Fruit fly (Drosophila melanogaster) whole organism, embryonic: ENCODE measurements around the gene CG33306.

Source experiments
- Atf6 ChIP-seq: fragments of 200-800 bp; sonication (Bioruptor generic); IDR thresholded peaks from 2 replicates; pipeline ENCODE4 v1.3.6; 2022; ENCODE audit warnings: missing biosample characterization, missing genetic modification characterization
- CG13287 ChIP-seq: fragments of 200-800 bp; sonication (Bioruptor generic); IDR thresholded peaks from 2 replicates; pipeline ENCODE4 v1.3.6; 2022; ENCODE audit warnings: missing biosample characterization, missing genetic modification characterization; ENCODE audit not compliant: partially characterized antibody
- CG13624 ChIP-seq: fragments of 200-800 bp; sonication (Bioruptor generic); optimal IDR thresholded peaks from 2 replicates; lab custom pipeline; 2016; ENCODE audit warnings: missing biosample characterization, missing genetic modification characterization
- CG14667 ChIP-seq: fragments of 200-800 bp; sonication (Bioruptor generic); IDR thresholded peaks from 2 replicates; pipeline ENCODE4 v1.3.6; 2022; ENCODE audit warnings: missing biosample characterization, missing genetic modification characterization
- CG14710 ChIP-seq: fragments of 200-800 bp; sonication (Bioruptor generic); optimal IDR thresholded peaks from 3 replicates; lab custom pipeline; 2019; ENCODE audit warnings: missing biosample characterization, mild to moderate bottlenecking, missing genetic modification characterization, moderate library complexity
- CG14965 ChIP-seq: fragments of 200-800 bp; sonication (Bioruptor generic); optimal IDR thresholded peaks from 2 replicates; lab custom pipeline; 2016; ENCODE audit warnings: missing biosample characterization, missing genetic modification characterization, borderline replicate concordance
- CG15479 ChIP-seq: fragments of 200-800 bp; sonication (Bioruptor generic); optimal IDR thresholded peaks from 3 replicates; lab custom pipeline; 2019; ENCODE audit warnings: missing biosample characterization, mild to moderate bottlenecking, missing genetic modification characterization, moderate library complexity
- CG18476 ChIP-seq: fragments of 200-800 bp; sonication (Bioruptor generic); optimal IDR thresholded peaks from 2 replicates; lab custom pipeline; 2016; ENCODE audit warnings: missing biosample characterization, mild to moderate bottlenecking, missing genetic modification characterization
- CG18764 ChIP-seq: fragments of 200-800 bp; sonication (Bioruptor generic); optimal IDR thresholded peaks from 3 replicates; lab custom pipeline; 2016; ENCODE audit warnings: missing biosample characterization, missing genetic modification characterization
- CG2678 ChIP-seq: fragments of 200-800 bp; sonication (Bioruptor generic); optimal IDR thresholded peaks from 3 replicates; lab custom pipeline; 2019; ENCODE audit warnings: missing biosample characterization, mild to moderate bottlenecking, missing genetic modification characterization, moderate library complexity
- CG2875 ChIP-seq: fragments of 200-800 bp; sonication (Bioruptor generic); optimal IDR thresholded peaks from 2 replicates; lab custom pipeline; 2017; ENCODE audit warnings: missing biosample characterization, mild to moderate bottlenecking, missing genetic modification characterization, missing genetic modification reagents
- CG30431 ChIP-seq: fragments of 200-800 bp; sonication (Bioruptor generic); optimal IDR thresholded peaks from 2 replicates; lab custom pipeline; 2017; ENCODE audit warnings: missing biosample characterization, missing genetic modification characterization
- CG4617 ChIP-seq: fragments of 200-800 bp; sonication (Bioruptor generic); optimal IDR thresholded peaks from 3 replicates; lab custom pipeline; 2016; ENCODE audit warnings: missing biosample characterization, missing genetic modification characterization, borderline replicate concordance
- CG4820 ChIP-seq: fragments of 200-800 bp; sonication (Bioruptor generic); optimal IDR thresholded peaks from 3 replicates; lab custom pipeline; 2016; ENCODE audit warnings: missing biosample characterization, missing genetic modification characterization
- CG5245 ChIP-seq: fragments of 200-800 bp; sonication (Bioruptor generic); optimal IDR thresholded peaks from 3 replicates; lab custom pipeline; 2016; ENCODE audit warnings: missing biosample characterization, missing genetic modification characterization
- CG6689 ChIP-seq: fragments of 200-800 bp; sonication (Bioruptor generic); IDR thresholded peaks from 2 replicates; pipeline ENCODE4 v1.3.6; 2022; ENCODE audit warnings: missing biosample characterization, missing genetic modification characterization
- CG7786 ChIP-seq: fragments of 200-800 bp; sonication (Bioruptor generic); optimal IDR thresholded peaks from 2 replicates; lab custom pipeline; 2016; ENCODE audit warnings: missing biosample characterization, missing genetic modification characterization
- CG9215 ChIP-seq: fragments of 200-800 bp; sonication (Bioruptor generic); IDR thresholded peaks from 2 replicates; pipeline ENCODE4 v1.3.6; 2022; ENCODE audit warnings: missing biosample characterization, missing genetic modification characterization
- CG9817 ChIP-seq: fragments of 200-800 bp; sonication (Bioruptor generic); optimal IDR thresholded peaks from 2 replicates; lab custom pipeline; 2018; ENCODE audit warnings: missing biosample characterization, mild to moderate bottlenecking, missing genetic modification characterization, moderate library complexity
- CG9876 ChIP-seq: fragments of 200-800 bp; sonication (Bioruptor generic); optimal IDR thresholded peaks from 2 replicates; lab custom pipeline; 2016; ENCODE audit warnings: missing biosample characterization, missing genetic modification characterization
- CG9932 ChIP-seq: fragments of 200-800 bp; sonication (Bioruptor generic); IDR thresholded peaks from 2 replicates; pipeline ENCODE4 v1.3.6; 2022; ENCODE audit warnings: missing biosample characterization, missing genetic modification characterization
- CHES-1-like ChIP-seq: fragments of 200-800 bp; sonication (Bioruptor generic); optimal IDR thresholded peaks from 2 replicates; lab custom pipeline; 2016; ENCODE audit warnings: missing biosample characterization, missing genetic modification characterization
- Chrac-16 ChIP-seq: fragments of 200-800 bp; sonication (Bioruptor generic); optimal IDR thresholded peaks from 3 replicates; lab custom pipeline; 2016; ENCODE audit warnings: missing biosample characterization, missing genetic modification characterization
- Dip3 ChIP-seq: fragments of 200-800 bp; sonication (Bioruptor generic); optimal IDR thresholded peaks from 3 replicates; lab custom pipeline; 2016; ENCODE audit warnings: missing biosample characterization, missing genetic modification characterization
- Doc3 ChIP-seq: fragments of 200-800 bp; sonication (Bioruptor generic); IDR thresholded peaks from 3 replicates; pipeline ENCODE4 v1.3.6; 2022; ENCODE audit warnings: missing biosample characterization, missing genetic modification characterization; ENCODE audit not compliant: partially characterized antibody
- Dp ChIP-seq: fragments of 200-800 bp; sonication (Bioruptor generic); optimal IDR thresholded peaks from 2 replicates; lab custom pipeline; 2018; ENCODE audit warnings: missing biosample characterization, mild to moderate bottlenecking, missing genetic modification characterization, moderate library complexity
- Eip74EF ChIP-seq, 2 experiments: fragments of 200-800 bp in 1 of 2; fragments of >200 bp in 1 of 2; sonication (Bioruptor generic) in 1 of 2; optimal IDR thresholded peaks; 2 replicates each; lab custom pipeline; 2017 to 2019; ENCODE audit warnings: missing biosample characterization in 2 of 2, missing genetic modification characterization in 2 of 2, mild to moderate bottlenecking in 1 of 2, moderate library complexity in 1 of 2
- Elba2 ChIP-seq: fragments of 200-800 bp; sonication (Bioruptor generic); optimal IDR thresholded peaks from 3 replicates; lab custom pipeline; 2016; ENCODE audit warnings: missing biosample characterization, missing genetic modification characterization
- Fer3 ChIP-seq: fragments of 200-800 bp; sonication (Bioruptor generic); optimal IDR thresholded peaks from 2 replicates; lab custom pipeline; 2018; ENCODE audit warnings: missing biosample characterization, mild to moderate bottlenecking, missing genetic modification characterization, moderate library complexity
- Hand ChIP-seq: fragments of 200-800 bp; sonication (Bioruptor generic); optimal IDR thresholded peaks from 2 replicates; lab custom pipeline; 2017; ENCODE audit warnings: mild to moderate bottlenecking, missing biosample characterization, missing genetic modification reagents, missing genetic modification characterization
- Hey ChIP-seq: fragments of 200-800 bp; sonication (Bioruptor generic); optimal IDR thresholded peaks from 3 replicates; lab custom pipeline; 2018; ENCODE audit warnings: missing biosample characterization, mild to moderate bottlenecking, missing genetic modification characterization
- Hmr ChIP-seq: fragments of 200-800 bp; sonication (Bioruptor generic); optimal IDR thresholded peaks from 3 replicates; lab custom pipeline; 2017; ENCODE audit warnings: mild to moderate bottlenecking, missing biosample characterization, missing genetic modification reagents, missing genetic modification characterization
- Opbp ChIP-seq: fragments of 200-800 bp; sonication (Bioruptor generic); IDR thresholded peaks from 3 replicates; pipeline ENCODE4 v1.3.6; 2022; ENCODE audit warnings: missing biosample characterization, missing genetic modification characterization; ENCODE audit not compliant: partially characterized antibody
- Vsx1 ChIP-seq: fragments of 200-800 bp; sonication (Bioruptor generic); optimal IDR thresholded peaks from 2 replicates; lab custom pipeline; 2017; ENCODE audit warnings: missing biosample characterization, mild to moderate bottlenecking, missing genetic modification characterization, missing genetic modification reagents
- ab ChIP-seq: fragments of 200-800 bp; sonication (Bioruptor generic); optimal IDR thresholded peaks from 2 replicates; lab custom pipeline; 2016; ENCODE audit warnings: missing biosample characterization, missing genetic modification characterization
- bcd ChIP-seq: fragments of 200-800 bp; sonication (Bioruptor generic); optimal IDR thresholded peaks from 2 replicates; lab custom pipeline; 2017; ENCODE audit warnings: missing biosample characterization, mild to moderate bottlenecking, missing genetic modification characterization
- crol ChIP-seq: fragments of 200-800 bp; sonication (Bioruptor generic); IDR thresholded peaks from 2 replicates; pipeline ENCODE4 v1.3.6; 2022; ENCODE audit warnings: missing biosample characterization, missing genetic modification characterization
- crp ChIP-seq, 2 experiments: fragments of 200-800 bp; sonication (Bioruptor generic); optimal IDR thresholded peaks; 2 replicates in 1 of 2; 3 replicates in 1 of 2; lab custom pipeline; 2017; ENCODE audit warnings: missing biosample characterization in 2 of 2, missing genetic modification characterization in 2 of 2, mild to moderate bottlenecking in 1 of 2, moderate library complexity in 1 of 2
- eyg ChIP-seq: fragments of 200-800 bp; sonication (Bioruptor generic); optimal IDR thresholded peaks from 3 replicates; lab custom pipeline; 2016; ENCODE audit warnings: missing biosample characterization, missing genetic modification characterization
- ftz-f1 ChIP-seq: fragments of 200-800 bp; sonication (Bioruptor generic); optimal IDR thresholded peaks from 2 replicates; lab custom pipeline; 2016; ENCODE audit warnings: missing biosample characterization, missing genetic modification characterization
- gem ChIP-seq: fragments of 200-800 bp; sonication (Bioruptor generic); optimal IDR thresholded peaks from 2 replicates; lab custom pipeline; 2019; ENCODE audit warnings: missing biosample characterization, mild to moderate bottlenecking, missing genetic modification characterization, moderate library complexity
- grau ChIP-seq: fragments of 200-800 bp; optimal IDR thresholded peaks from 3 replicates; lab custom pipeline; 2019; ENCODE audit warnings: missing biosample characterization, mild to moderate bottlenecking, missing genetic modification characterization, moderate library complexity
- h ChIP-seq: fragments of >200 bp; optimal IDR thresholded peaks from 2 replicates; lab custom pipeline; 2017
- ham ChIP-seq: fragments of 200-800 bp; sonication (Bioruptor generic); IDR thresholded peaks from 2 replicates; pipeline ENCODE4 v1.3.6; 2022; ENCODE audit warnings: missing biosample characterization, missing genetic modification characterization
- jing ChIP-seq: fragments of 200-800 bp; sonication (Bioruptor generic); optimal IDR thresholded peaks from 2 replicates; lab custom pipeline; 2018; ENCODE audit warnings: missing biosample characterization, mild to moderate bottlenecking, missing genetic modification characterization
- lov ChIP-seq, 2 experiments: fragments of 200-800 bp in 1 of 2; fragments of >200 bp in 1 of 2; sonication (Bioruptor generic) in 1 of 2; IDR thresholded peaks in 1 of 2; optimal IDR thresholded peaks in 1 of 2; 2 replicates in 1 of 2; 3 replicates in 1 of 2; pipeline versions ENCODE4 v1.3.6 to Lab custom; 2017 to 2022; ENCODE audit warnings: missing biosample characterization in 1 of 2, missing genetic modification characterization in 1 of 2
- nom ChIP-seq: fragments of 200-800 bp; sonication (Bioruptor generic); optimal IDR thresholded peaks from 2 replicates; lab custom pipeline; 2017; ENCODE audit warnings: missing biosample characterization, missing genetic modification characterization, mild to moderate bottlenecking, moderate library complexity, missing genetic modification reagents
- pnt ChIP-seq: fragments of 200-800 bp; sonication (Bioruptor generic); optimal IDR thresholded peaks from 3 replicates; lab custom pipeline; 2016; ENCODE audit warnings: missing biosample characterization, missing genetic modification characterization
- row ChIP-seq: fragments of 200-800 bp; sonication (Bioruptor generic); IDR thresholded peaks from 3 replicates; pipeline ENCODE4 v1.3.6; 2022; ENCODE audit warnings: missing biosample characterization, missing genetic modification characterization

Gene CG33306

DNA sequence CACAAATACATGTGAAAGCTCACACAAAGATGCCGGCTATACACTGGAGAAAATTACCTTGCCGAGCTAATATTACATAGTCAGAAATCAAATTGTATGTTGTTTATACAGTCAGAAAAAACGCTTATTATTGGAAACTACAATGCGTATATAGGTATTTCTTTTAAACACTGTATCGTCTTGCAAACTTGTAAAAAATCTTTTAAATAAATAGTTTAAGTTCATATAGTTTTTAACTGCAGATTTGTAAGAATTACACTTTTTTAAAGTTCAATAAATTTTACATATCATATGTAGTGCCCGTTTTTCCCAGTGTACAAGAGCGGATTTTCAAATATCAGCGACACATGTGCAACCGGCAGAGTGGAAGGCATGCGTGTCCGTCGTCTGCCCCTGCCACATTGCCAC is 3.8 kb downstream of the CG33306 start (continued):
- TF ChIP-seq lov (optimal IDR thresholded peaks at IDR 0.05; lab: Kevin White, UChicago) (no peak), lov (GFP tag; IDR thresholded peaks at IDR 0.05; lab: Robert Waterston, UW) (no peak), Dip3 (GFP tag; lab: Kevin White, UChicago) (peak; percentile 68), Elba2 (GFP tag; lab: Kevin White, UChicago) (no peak), CG4617 (GFP tag; lab: Kevin White, UChicago) (peak; percentile 27), CG30431 (GFP tag; lab: Kevin White, UChicago) (peak; percentile 68), Hmr (GFP tag; lab: Kevin White, UChicago) (peak; percentile 74), CG18476 (GFP tag; lab: Kevin White, UChicago) (peak; percentile 63), ftz-f1 (no peak), CG13287 (GFP tag; lab: Robert Waterston, UW) (no peak), bcd (GFP tag; lab: Kevin White, UChicago) (peak; percentile 83), Hey (tag; lab: Kevin White, UChicago) (no peak), CG13624 (GFP tag; lab: Kevin White, UChicago) (peak; percentile 75), gem (tag; lab: Kevin White, UChicago) (peak; percentile 92), CG14667 (GFP tag; lab: Robert Waterston, UW) (peak; percentile 33), CG18764 (GFP tag; lab: Kevin White, UChicago) (peak; percentile 36), CG9876 (no peak), Hand (peak; percentile 45), ham (GFP tag; lab: Robert Waterston, UW) (no peak), CG15479 (GFP tag; lab: Kevin White, UChicago) (no peak), Chrac-16 (GFP tag; lab: Kevin White, UChicago) (peak; percentile 67), CHES-1-like (peak; percentile 30), CG2875 (GFP tag; lab: Kevin White, UChicago) (peak; percentile 86), CG14710 (tag; lab: Kevin White, UChicago) (peak; percentile 78), Atf6 (GFP tag; lab: Robert Waterston, UW) (peak; percentile 83), grau (tag; lab: Kevin White, UChicago) (peak; percentile 86), row (peak; percentile 72), nom (GFP tag; lab: Kevin White, UChicago) (peak; percentile 49), ab (peak; percentile 39), Eip74EF (GFP tag; optimal IDR thresholded peaks at IDR 0.05; lab: Kevin White, UChicago) (peak in 1 of 2 experiments; percentile 93), CG14965 (GFP tag; lab: Kevin White, UChicago) (no peak), h (lab: Kevin White, UChicago) (no peak), CG6689 (GFP tag; lab: Robert Waterston, UW) (peak; percentile 79), Fer3 (tag; lab: Kevin White, UChicago) (peak; percentile 76), jing (GFP tag; lab: Kevin White, UChicago) (peak; percentile 47), CG9932 (GFP tag; lab: Robert Waterston, UW) (peak; percentile 58; the same call in 1 of the 2 replicates), Vsx1 (GFP tag; lab: Kevin White, UChicago) (peak; percentile 61), Doc3 (GFP tag; lab: Robert Waterston, UW) (no peak), CG4820 (peak; percentile 92), crp (GFP tag; optimal IDR thresholded peaks at IDR 0.05; lab: Kevin White, UChicago) (peak in 1 of 2 experiments; percentile 17), CG2678 (tag; lab: Kevin White, UChicago) (peak; percentile 85), eyg (GFP tag; lab: Kevin White, UChicago) (peak; percentile 65), crol (GFP tag; lab: Robert Waterston, UW) (0 out of 2 replicates have a peak, but pooled peaks have one; percentile 45), CG5245 (GFP tag; lab: Kevin White, UChicago) (peak; percentile 85), CG9215 (GFP tag; lab: Robert Waterston, UW) (no peak; the same call in 1 of the 2 replicates), Dp (GFP tag; lab: Kevin White, UChicago) (no peak), Opbp (no peak), CG9817 (tag; lab: Kevin White, UChicago) (peak; percentile 69), CG7786 (GFP tag; lab: Kevin White, UChicago) (peak; percentile 58), pnt (peak; percentile 63)
